Fruit fly (Drosophila melanogaster) S2 (cell line): ENCODE data around the gene Zip89B.

Source experiments
- CG8478 ChIP-seq: fragments of >200 bp; optimal IDR thresholded peaks from 2 replicates; lab custom pipeline; 2018
- CTCF ChIP-seq, 2 experiments: fragments of >200 bp; optimal IDR thresholded peaks; 2 replicates each; lab custom pipeline; 2018

DNA sequence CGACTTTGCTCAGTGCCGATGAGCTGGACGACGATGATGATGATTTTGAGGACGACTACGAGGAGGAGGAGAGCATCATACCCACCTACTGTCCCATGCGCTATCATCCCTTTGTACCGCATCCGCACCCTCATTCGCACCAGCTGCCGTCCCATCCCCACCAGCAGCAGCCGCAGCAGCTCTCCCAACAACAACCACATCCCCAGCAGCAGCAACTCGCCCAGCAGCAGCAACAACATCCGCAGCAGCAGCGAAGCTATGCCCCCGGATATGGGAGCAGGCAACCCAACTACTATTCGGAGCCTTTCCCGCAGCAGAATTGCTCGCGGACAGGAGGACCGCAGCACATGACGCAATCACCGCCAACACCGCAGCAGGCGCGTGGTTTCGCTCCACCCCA, 48.2 kb upstream of the Zip89B start:
- no peak for TF ChIP-seq CTCF (optimal IDR thresholded peaks at IDR 0.05; lab: Kevin White, UChicago)
- no peak for TF ChIP-seq CG8478 (lab: Kevin White, UChicago)
